Worm (Caenorhabditis elegans): ENCODE data around the gene F58H1.8.
A peak's percentile ranks its signal among the peaks of the same experiment; 100 is the strongest.

Gene F58H1.8

DNA sequence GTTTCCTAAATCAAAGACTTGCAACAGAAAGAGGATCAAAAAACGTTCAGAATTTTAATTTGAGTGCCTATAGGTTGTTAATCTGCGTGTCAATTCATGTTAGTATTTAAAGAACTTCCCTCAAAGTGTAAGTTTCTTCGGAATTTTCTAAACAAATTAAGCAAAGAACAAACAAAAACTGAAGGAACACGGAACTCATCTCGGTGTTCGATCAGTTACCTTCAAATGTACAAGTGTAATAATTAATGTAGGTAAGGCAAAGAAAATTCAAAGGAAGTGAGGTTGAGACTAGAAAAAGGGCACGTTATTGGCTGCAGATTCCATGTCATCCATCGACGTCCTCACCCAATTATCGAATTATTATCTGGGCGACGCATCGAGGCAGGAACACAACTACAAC is 41.0 kb upstream of the F58H1.8 start, which contains the start of gene K12G11.6:
Gene K12G11.6 (plus strand): TSS at position 357 of the 400 bp plus-strand sequence.
- TF ChIP-seq egl-18 (GFP tag; IDR thresholded peaks at IDR 0.05) (no peak), nfya-2 (GFP tag; IDR thresholded peaks at IDR 0.05) (no peak)

ce11 chrV:11896322-11896898 is 38.5 kb upstream of the F58H1.8 start:
- TF ChIP-seq cebp-1 (GFP tag; IDR thresholded peaks at IDR 0.05) (no peak), cebp-1 (tag; optimal IDR thresholded peaks at IDR 0.05) (peak; percentile 45), cebp-2 (GFP tag; IDR thresholded peaks at IDR 0.05) (no peak), Y53G8AR.9 (GFP tag; conservative IDR thresholded peaks at IDR 0.05) (no peak), F33H1.4 (GFP tag; IDR thresholded peaks at IDR 0.05) (no peak), B0336.3 (GFP tag; IDR thresholded peaks at IDR 0.05) (peak; percentile 43; the same call in 1 of the 2 replicates), ztf-18 (tag; optimal IDR thresholded peaks at IDR 0.05) (no peak), lin-54 (GFP tag; optimal IDR thresholded peaks at IDR 0.05) (peak; percentile 64), dox-1 (GFP tag; IDR thresholded peaks at IDR 0.05) (peak; percentile 74; the same call in 1 of the 2 replicates), bed-2 (GFP tag; IDR thresholded peaks at IDR 0.05) (0 out of 2 replicates have a peak, but pooled peaks have one; percentile 14), efl-1 (GFP tag; optimal IDR thresholded peaks at IDR 0.05) (peak; percentile 91), madf-6 (GFP tag; IDR thresholded peaks at IDR 0.05) (peak; percentile 88), lin-35 (GFP tag; optimal IDR thresholded peaks at IDR 0.05) (peak in 1 of 3 experiments; percentile 32), T07F8.4 (tag; optimal IDR thresholded peaks at IDR 0.05) (no peak), hsf-1 (GFP tag; IDR thresholded peaks at IDR 0.05) (peak; percentile 62; the same call in 1 of the 2 replicates), ztf-28 (GFP tag; IDR thresholded peaks at IDR 0.05) (0 out of 2 replicates have a peak, but pooled peaks have one; percentile 39), mcd-1 (GFP tag; IDR thresholded peaks at IDR 0.05) (peak; percentile 48; the same call in 1 of the 2 replicates), dpl-1 (GFP tag; optimal IDR thresholded peaks at IDR 0.05) (peak; percentile 52), madf-8 (GFP tag; conservative IDR thresholded peaks at IDR 0.05) (peak; percentile 76), madf-3 (GFP tag; IDR thresholded peaks at IDR 0.05) (0 out of 2 replicates have a peak, but pooled peaks have one; percentile 62), nhr-80 (tag; optimal IDR thresholded peaks at IDR 0.05) (peak; percentile 62), attf-5 (GFP tag; optimal IDR thresholded peaks at IDR 0.05) (peak; percentile 53), hmg-1.2 (GFP tag; IDR thresholded peaks at IDR 0.05) (peak; percentile 40), ceh-91 (GFP tag; IDR thresholded peaks at IDR 0.05) (no peak), aptf-2 (GFP tag; conservative IDR thresholded peaks at IDR 0.05) (0 out of 2 replicates have a peak, but pooled peaks have one; percentile 17), tbx-9 (tag; optimal IDR thresholded peaks at IDR 0.05; ENCODE audit: borderline replicate concordance) (no peak), pha-4 (tag; optimal IDR thresholded peaks at IDR 0.05) (no peak), C17E4.6 (GFP tag; IDR thresholded peaks at IDR 0.05) (no peak), xnd-1 (tag; optimal IDR thresholded peaks at IDR 0.05) (peak; percentile 53), athp-1 (tag; optimal IDR thresholded peaks at IDR 0.05) (no peak), snpc-3.4 (tag; optimal IDR thresholded peaks at IDR 0.05) (peak; percentile 36), dpff-1 (tag; optimal IDR thresholded peaks at IDR 0.05) (no peak), ceh-27 (GFP tag; optimal IDR thresholded peaks at IDR 0.05) (peak; percentile 9)

- TF ChIP-seq madf-6 (GFP tag; IDR thresholded peaks at IDR 0.05): no peak
- TF ChIP-seq sea-2 (GFP tag; IDR thresholded peaks at IDR 0.05): no peak
- TF ChIP-seq snpc-3.4 (tag; optimal IDR thresholded peaks at IDR 0.05): no peak
- TF ChIP-seq T07F8.4 (tag; optimal IDR thresholded peaks at IDR 0.05): no peak
- no peak for TF ChIP-seq somi-1 (GFP tag; optimal IDR thresholded peaks at IDR 0.05)
- no peak for TF ChIP-seq dpff-1 (tag; optimal IDR thresholded peaks at IDR 0.05)
- TF ChIP-seq snpc-4 (GFP tag; optimal IDR thresholded peaks at IDR 0.05): no peak
- TF ChIP-seq snpc-4 (tag; optimal IDR thresholded peaks at IDR 0.05): no peak
- no peak for TF ChIP-seq hmg-20 (GFP tag; IDR thresholded peaks at IDR 0.05)
- no peak for TF ChIP-seq chd-7 (tag; optimal IDR thresholded peaks at IDR 0.05)
- TF ChIP-seq zfh-2 (GFP tag; conservative IDR thresholded peaks at IDR 0.05): no peak
- no peak for TF ChIP-seq rec-8 (tag; optimal IDR thresholded peaks at IDR 0.05)
- no peak for TF ChIP-seq snpc-1.3 (tag; optimal IDR thresholded peaks at IDR 0.05; ENCODE audit: insufficient read depth)
Measured at ce11 chrV:11897604-11898003, 37.3 kb upstream of the F58H1.8 start.
